Worm (Caenorhabditis elegans) whole organism, midembryonic: Measurements from ENCODE around the gene sqv-2.

Source experiments
- flt-1 ChIP-seq: fragments of 200-800 bp; sonication (Bioruptor generic); IDR thresholded peaks from 2 replicates; pipeline ENCODE4 v1.3.6; 2022; ENCODE audit warnings: missing genetic modification characterization, missing compliant biosample characterization
- ztf-23 ChIP-seq: fragments of 200-800 bp; sonication (Bioruptor generic); IDR thresholded peaks from 2 replicates; pipeline ENCODE4 v1.3.6; 2022; ENCODE audit warnings: missing genetic modification reagents, missing genetic modification characterization, missing compliant biosample characterization

- no peak for TF ChIP-seq flt-1 (GFP tag; lab: Robert Waterston, UW)
- TF ChIP-seq ztf-23 (GFP tag; lab: Robert Waterston, UW), result no peak
Observed at ce11 chrII:2940747-2941146, 46.6 kb upstream of the sqv-2 start, which contains the start of gene irld-66.
